Fruit fly (Drosophila melanogaster): Measurements from ENCODE around the gene pnr.
A peak's percentile ranks its signal among the peaks of the same experiment; 100 is the strongest.

Gene pnr

dm6 chr3R:15993815-15994572, 31.9 kb upstream of the pnr start:
- TF ChIP-seq svp (GFP tag): peak; percentile 95
- TF ChIP-seq Gug (GFP tag; IDR thresholded peaks at IDR 0.05): 0 out of 2 replicates have a peak, but pooled peaks have one; percentile 13
- TF ChIP-seq fd59A (GFP tag; optimal IDR thresholded peaks at IDR 0.05): no peak
- no peak for TF ChIP-seq Sox15 (GFP tag; optimal IDR thresholded peaks at IDR 0.05)
- peak; percentile 17 for TF ChIP-seq CG32006 (GFP tag; optimal IDR thresholded peaks at IDR 0.05)
- TF ChIP-seq CG3032 (tag; optimal IDR thresholded peaks at IDR 0.05): no peak
- no peak for TF ChIP-seq CG6854 (GFP tag; optimal IDR thresholded peaks at IDR 0.05)
- TF ChIP-seq CG16779 (tag; optimal IDR thresholded peaks at IDR 0.05): no peak
- TF ChIP-seq CG6163 (GFP tag; IDR thresholded peaks at IDR 0.05): 0 out of 3 replicates have a peak, but pooled peaks have one; percentile 8
- TF ChIP-seq eg (GFP tag; IDR thresholded peaks at IDR 0.05): peak; percentile 45; the same call in 2 of the 3 replicates
- peak; percentile 18 for TF ChIP-seq CG6276 (GFP tag; optimal IDR thresholded peaks at IDR 0.05)

DNA sequence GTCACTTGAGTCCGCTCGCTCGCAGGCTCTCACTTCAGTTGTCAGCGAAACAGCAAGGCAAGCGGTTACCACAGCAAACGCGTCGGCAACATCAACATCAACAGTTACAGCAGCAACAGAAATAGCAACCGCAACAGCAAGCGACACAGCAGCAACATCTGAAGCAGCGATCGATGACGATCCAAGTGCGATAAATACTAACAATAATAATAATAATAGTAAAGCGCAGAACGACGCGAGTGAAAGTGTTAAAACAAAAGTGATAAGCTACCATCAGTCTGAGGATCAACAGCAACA, 31.4 kb upstream of the pnr start:
- TF ChIP-seq Blimp-1 (GFP tag; optimal IDR thresholded peaks at IDR 0.05) (no peak), CG6276 (GFP tag; optimal IDR thresholded peaks at IDR 0.05) (no peak), Eip78C (GFP tag) (peak; percentile 15), CG3919 (GFP tag; optimal IDR thresholded peaks at IDR 0.05) (peak; percentile 2)

- TF ChIP-seq esn (GFP tag; optimal IDR thresholded peaks at IDR 0.05) (no peak), CG8119 (GFP tag; IDR thresholded peaks at IDR 0.05) (no peak), Sox14 (GFP tag; optimal IDR thresholded peaks at IDR 0.05) (no peak), topi (GFP tag; optimal IDR thresholded peaks at IDR 0.05) (no peak), Blimp-1 (GFP tag; optimal IDR thresholded peaks at IDR 0.05) (no peak), Eip78C (GFP tag) (no peak), Ets21C (GFP tag; optimal IDR thresholded peaks at IDR 0.05) (no peak), fkh (GFP tag; optimal IDR thresholded peaks at IDR 0.05) (no peak), CG11294 (GFP tag; IDR thresholded peaks at IDR 0.05) (no peak), Smox (GFP tag; optimal IDR thresholded peaks at IDR 0.05) (no peak), Hr38 (GFP tag; optimal IDR thresholded peaks at IDR 0.05) (no peak), CG6163 (GFP tag; IDR thresholded peaks at IDR 0.05) (no peak), acj6 (GFP tag; optimal IDR thresholded peaks at IDR 0.05) (no peak), CG11902 (GFP tag; optimal IDR thresholded peaks at IDR 0.05) (no peak), ss (GFP tag; optimal IDR thresholded peaks at IDR 0.05) (no peak)
These were observed 26.7 kb upstream of the pnr start for dm6 chr3R:15998972-15999721.

DNA sequence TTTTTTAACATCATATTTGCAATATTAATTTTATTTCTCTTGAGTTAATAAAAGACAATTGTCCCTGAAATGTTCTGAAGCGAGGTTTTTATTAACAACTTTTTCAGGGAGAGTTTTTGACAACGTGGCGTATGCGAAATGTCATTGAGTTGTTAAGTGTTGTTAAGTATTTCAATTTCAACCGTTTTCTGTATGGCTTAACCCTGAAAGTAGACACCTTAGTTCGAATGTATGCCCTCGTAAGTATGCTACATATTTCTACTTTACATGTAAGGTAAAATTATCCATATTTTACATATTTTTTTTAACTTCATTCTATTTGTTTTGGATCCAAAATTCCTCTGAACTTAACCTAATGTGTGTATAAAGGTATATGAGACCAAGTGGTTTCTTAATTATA, 21.9 kb upstream of the pnr start:
- TF ChIP-seq Blimp-1 (GFP tag; optimal IDR thresholded peaks at IDR 0.05) (no peak), Sox15 (GFP tag; optimal IDR thresholded peaks at IDR 0.05) (no peak), CG6276 (GFP tag; optimal IDR thresholded peaks at IDR 0.05) (no peak), CG11294 (GFP tag; IDR thresholded peaks at IDR 0.05) (no peak), ss (GFP tag; optimal IDR thresholded peaks at IDR 0.05) (no peak), OdsH (GFP tag; optimal IDR thresholded peaks at IDR 0.05) (no peak), vri (GFP tag; optimal IDR thresholded peaks at IDR 0.05) (peak; percentile 3), CG1621 (tag; optimal IDR thresholded peaks at IDR 0.05) (no peak), CG3919 (GFP tag; optimal IDR thresholded peaks at IDR 0.05) (no peak), esn (GFP tag; optimal IDR thresholded peaks at IDR 0.05) (peak; percentile 25), CG9139 (GFP tag; optimal IDR thresholded peaks at IDR 0.05) (no peak), CG15336 (GFP tag; IDR thresholded peaks at IDR 0.05) (no peak), achi (GFP tag; optimal IDR thresholded peaks at IDR 0.05) (peak; percentile 63), Ets96B (tag; optimal IDR thresholded peaks at IDR 0.05) (no peak), dac (GFP tag; optimal IDR thresholded peaks at IDR 0.05) (no peak), Eip78C (GFP tag) (peak; percentile 78), Eip93F (GFP tag; optimal IDR thresholded peaks at IDR 0.05) (no peak), net (GFP tag; optimal IDR thresholded peaks at IDR 0.05) (no peak), cyc (GFP tag; optimal IDR thresholded peaks at IDR 0.05) (no peak), fd85E (GFP tag; optimal IDR thresholded peaks at IDR 0.05) (no peak), CG6792 (GFP tag; optimal IDR thresholded peaks at IDR 0.05) (no peak), CG10669 (GFP tag; optimal IDR thresholded peaks at IDR 0.05) (no peak), Lpt (GFP tag; optimal IDR thresholded peaks at IDR 0.05) (no peak), CG4318 (GFP tag; optimal IDR thresholded peaks at IDR 0.05) (no peak), CG11902 (GFP tag; optimal IDR thresholded peaks at IDR 0.05) (no peak), CG6163 (GFP tag; IDR thresholded peaks at IDR 0.05) (no peak), spab (GFP tag; optimal IDR thresholded peaks at IDR 0.05) (no peak), CG6854 (GFP tag; optimal IDR thresholded peaks at IDR 0.05) (no peak), CG3032 (tag; optimal IDR thresholded peaks at IDR 0.05) (peak; percentile 0)

All from whole organism, prepupa.